Fruit fly (Drosophila melanogaster): ENCODE measurements around the gene MED18.
A peak's percentile ranks its signal among the peaks of the same experiment; 100 is the strongest.

MED18 gene

DNA sequence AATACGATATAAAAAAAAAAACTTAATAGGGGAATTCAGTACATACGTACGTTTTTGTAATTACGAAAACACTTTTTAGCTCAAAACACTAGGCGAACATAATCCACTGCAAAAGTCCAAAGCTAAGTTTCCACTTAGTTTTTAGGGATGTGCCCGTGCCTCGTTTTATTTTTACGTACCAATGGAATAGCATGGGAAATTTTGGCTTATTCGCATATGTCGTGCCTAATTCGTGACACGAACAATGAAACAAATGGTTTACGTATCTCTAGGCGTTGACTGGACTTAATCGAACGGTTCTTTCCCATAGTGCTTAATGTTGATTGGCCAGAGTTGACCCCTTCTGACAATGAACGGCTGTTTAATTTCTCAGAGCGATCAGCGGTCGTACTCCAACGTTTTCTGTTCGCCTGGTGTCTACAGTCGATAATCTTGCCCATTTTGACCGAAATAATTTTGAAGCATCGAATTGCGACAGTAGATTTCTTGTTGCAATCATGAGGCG lies 13.9 kb downstream of the MED18 start, which contains the start of gene CG14818 (continued):
- TF ChIP-seq CG3919 (GFP tag; optimal IDR thresholded peaks at IDR 0.05) = peak; percentile 65
- TF ChIP-seq CG16779 (tag; optimal IDR thresholded peaks at IDR 0.05) = no peak
- TF ChIP-seq Sox15 (GFP tag; optimal IDR thresholded peaks at IDR 0.05) = peak; percentile 63
- no peak for TF ChIP-seq CG9139 (GFP tag; optimal IDR thresholded peaks at IDR 0.05)
- no peak for TF ChIP-seq Ets96B (tag; optimal IDR thresholded peaks at IDR 0.05)
- TF ChIP-seq Sox14 (GFP tag; optimal IDR thresholded peaks at IDR 0.05) = peak; percentile 55
- no peak for TF ChIP-seq Sox102F (GFP tag; optimal IDR thresholded peaks at IDR 0.05)
- TF ChIP-seq vri (GFP tag; optimal IDR thresholded peaks at IDR 0.05) = no peak

DNA sequence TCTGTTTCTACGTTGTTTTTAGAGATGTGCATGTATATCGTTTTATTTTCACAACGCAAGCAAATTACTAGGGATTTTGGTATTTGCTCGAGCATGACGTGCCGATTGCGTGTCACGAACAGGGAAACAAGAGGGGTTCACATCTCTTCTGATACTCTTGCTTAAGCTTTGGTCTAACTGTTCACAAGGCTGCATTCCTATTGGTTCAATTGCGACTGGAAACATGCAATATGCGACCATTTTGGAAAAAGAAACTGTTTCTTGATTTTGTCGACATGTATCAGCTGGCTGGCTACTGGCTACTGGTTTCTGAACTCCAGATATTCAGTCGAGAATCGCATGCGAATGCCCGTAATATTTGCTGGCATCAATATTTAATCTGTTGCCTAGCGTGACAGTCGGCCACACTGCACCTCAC lies 14.4 kb downstream of the MED18 start, which contains the start of gene Coa8:
TSS of gene Coa8 (plus strand) at position 144 of the 418 bp plus-strand sequence.
- TF ChIP-seq CG32006 (GFP tag; optimal IDR thresholded peaks at IDR 0.05) (peak; percentile 33), CG11902 (GFP tag; optimal IDR thresholded peaks at IDR 0.05) (no peak), Eip78C (GFP tag) (peak; percentile 70), CG3032 (tag; optimal IDR thresholded peaks at IDR 0.05) (peak; percentile 48), Ets21C (GFP tag; optimal IDR thresholded peaks at IDR 0.05) (peak; percentile 2), Gug (GFP tag; IDR thresholded peaks at IDR 0.05) (0 out of 2 replicates have a peak, but pooled peaks have one; percentile 29), Ets96B (tag; optimal IDR thresholded peaks at IDR 0.05) (peak; percentile 10), CG31627 (GFP tag; optimal IDR thresholded peaks at IDR 0.05) (peak; percentile 41), topi (GFP tag; optimal IDR thresholded peaks at IDR 0.05) (peak; percentile 43), CG6792 (GFP tag; optimal IDR thresholded peaks at IDR 0.05) (peak; percentile 7), lz (GFP tag; optimal IDR thresholded peaks at IDR 0.05) (peak; percentile 41), Eip93F (GFP tag; optimal IDR thresholded peaks at IDR 0.05) (no peak), CG15336 (GFP tag; IDR thresholded peaks at IDR 0.05) (no peak), CG3919 (GFP tag; optimal IDR thresholded peaks at IDR 0.05) (peak; percentile 40), CG4318 (GFP tag; optimal IDR thresholded peaks at IDR 0.05) (no peak), eg (GFP tag; IDR thresholded peaks at IDR 0.05) (peak; percentile 59; the same call in 2 of the 3 replicates), salr (GFP tag; optimal IDR thresholded peaks at IDR 0.05) (no peak), svp (GFP tag) (peak; percentile 14), vri (GFP tag; optimal IDR thresholded peaks at IDR 0.05) (no peak), Hr39 (GFP tag; optimal IDR thresholded peaks at IDR 0.05) (peak; percentile 54), achi (GFP tag; optimal IDR thresholded peaks at IDR 0.05) (peak; percentile 25), CG16779 (tag; optimal IDR thresholded peaks at IDR 0.05) (no peak), CG9139 (GFP tag; optimal IDR thresholded peaks at IDR 0.05) (no peak), CG10669 (GFP tag; optimal IDR thresholded peaks at IDR 0.05) (no peak), Sox15 (GFP tag; optimal IDR thresholded peaks at IDR 0.05) (peak; percentile 5), cyc (GFP tag; optimal IDR thresholded peaks at IDR 0.05) (peak; percentile 43), acj6 (GFP tag; optimal IDR thresholded peaks at IDR 0.05) (peak; percentile 45), CG6163 (GFP tag; IDR thresholded peaks at IDR 0.05) (peak; percentile 46; the same call in 2 of the 3 replicates), CG11294 (GFP tag; IDR thresholded peaks at IDR 0.05) (0 out of 2 replicates have a peak, but pooled peaks have one; percentile 29), CG8119 (GFP tag; IDR thresholded peaks at IDR 0.05) (no peak), Smox (GFP tag; optimal IDR thresholded peaks at IDR 0.05) (peak; percentile 33), Sox14 (GFP tag; optimal IDR thresholded peaks at IDR 0.05) (peak; percentile 40), ss (GFP tag; optimal IDR thresholded peaks at IDR 0.05) (no peak), esn (GFP tag; optimal IDR thresholded peaks at IDR 0.05) (peak; percentile 42)

DNA sequence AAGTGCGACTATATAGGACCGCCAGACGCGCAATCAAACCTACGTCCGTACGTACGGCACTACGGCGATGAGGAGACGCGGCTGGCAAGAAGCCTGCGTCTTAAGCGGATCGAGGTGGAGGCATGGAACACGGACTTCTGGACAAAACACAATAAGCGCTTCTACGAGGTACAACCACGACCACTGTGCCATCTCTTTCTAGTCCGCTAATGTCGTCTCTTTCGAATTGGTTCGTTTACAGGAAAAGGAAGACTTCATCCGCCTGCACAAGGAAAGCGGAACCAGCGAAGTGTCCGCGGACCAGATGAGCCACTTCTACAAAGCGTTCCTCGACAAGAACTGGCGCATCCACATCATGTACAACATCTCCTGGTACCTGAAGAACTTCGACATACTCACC lies 15.1 kb downstream of the MED18 start:
- TF ChIP-seq CG11902 (GFP tag; optimal IDR thresholded peaks at IDR 0.05) (no peak), CG6854 (GFP tag; optimal IDR thresholded peaks at IDR 0.05) (no peak), Ets96B (tag; optimal IDR thresholded peaks at IDR 0.05) (no peak), Eip78C (GFP tag) (no peak), spab (GFP tag; optimal IDR thresholded peaks at IDR 0.05) (no peak), Sox14 (GFP tag; optimal IDR thresholded peaks at IDR 0.05) (no peak)

Data from whole organism, prepupa.